Comparison of ENCODE assay signal across 4 fruit fly cellular contexts in the genomic region with DNA sequence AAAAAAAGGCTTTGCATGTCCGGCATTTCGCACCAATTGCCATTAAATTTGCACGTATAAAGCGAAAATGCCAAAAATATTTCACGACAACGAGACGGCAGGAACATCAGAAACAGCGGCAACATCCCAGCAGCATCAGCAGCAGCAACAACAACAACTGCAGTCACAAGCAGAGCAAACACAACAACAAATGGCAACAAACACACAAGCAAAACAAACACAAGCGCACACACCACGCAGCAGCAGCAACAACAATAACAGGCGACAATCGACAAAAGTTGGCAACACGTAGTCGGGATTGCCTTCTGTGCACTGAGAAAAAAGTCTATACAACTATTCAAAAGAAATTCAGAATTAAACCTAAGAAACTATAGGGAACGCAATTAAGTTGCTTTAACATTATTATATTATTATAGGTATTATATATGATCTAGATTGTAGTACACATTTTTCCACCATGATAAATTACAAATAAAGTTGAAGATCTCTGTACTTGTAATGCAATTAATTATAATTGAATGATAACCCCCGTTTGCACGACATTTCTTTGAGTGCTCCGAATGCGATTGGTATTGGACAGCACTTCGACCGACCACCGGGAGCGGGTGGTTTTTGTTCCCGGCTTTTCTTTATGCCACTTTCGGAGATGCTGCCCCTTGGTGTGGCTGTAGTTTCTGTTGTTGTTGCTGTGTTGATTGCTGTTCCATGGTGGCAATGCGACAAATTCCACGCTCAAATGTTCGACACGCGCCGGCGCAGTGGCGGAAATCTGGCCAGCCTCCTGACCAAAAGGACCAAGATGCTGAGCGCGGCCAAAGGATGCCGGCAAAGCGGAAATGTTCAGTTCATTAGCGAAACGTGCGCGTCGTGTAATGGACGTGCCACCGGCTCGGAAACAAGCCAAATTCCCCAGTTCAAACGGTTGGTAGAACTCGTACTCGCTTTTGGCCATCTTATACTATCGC.
TF ChIP-seq lines count a peak whose summit lies in the region.

A gene (plus strand): TSS at position 848 of the 965 bp plus-strand sequence.

- TF ChIP-seq CTCF in whole organism, embryonic (GFP tag; optimal IDR thresholded peaks at IDR 0.05; lab: Kevin White, UChicago): no peak

TF ChIP-seq in whole organism, embryonic, 481 proteins besides CTCF, POLR2A, EP300 and RAD21 (continues in another document):
- TF ChIP-seq fd3F (GFP tag; optimal IDR thresholded peaks at IDR 0.05; lab: Kevin White, UChicago) (peak; percentile 37), Hr51 (GFP tag; optimal IDR thresholded peaks at IDR 0.05; lab: Kevin White, UChicago) (peak in 1 of 2 experiments; percentile 72), Med (GFP tag; lab: Kevin White, UChicago) (no peak), CG9932 (GFP tag; IDR thresholded peaks at IDR 0.05; lab: Robert Waterston, UW) (peak; percentile 35; the same call in 1 of the 2 replicates), Tbp (GFP tag; optimal IDR thresholded peaks at IDR 0.05; lab: Kevin White, UChicago) (no peak), CG3995 (GFP tag; optimal IDR thresholded peaks at IDR 0.05; lab: Kevin White, UChicago) (no peak), Six4 (GFP tag; optimal IDR thresholded peaks at IDR 0.05; lab: Kevin White, UChicago) (no peak), vfl (GFP tag; optimal IDR thresholded peaks at IDR 0.05; lab: Kevin White, UChicago) (no peak), Max (GFP tag; optimal IDR thresholded peaks at IDR 0.05; lab: Kevin White, UChicago) (no peak), gcm2 (GFP tag; optimal IDR thresholded peaks at IDR 0.05; lab: Kevin White, UChicago) (no peak), gsb (GFP tag; IDR thresholded peaks at IDR 0.05; lab: Robert Waterston, UW) (no peak), scrt (GFP tag; optimal IDR thresholded peaks at IDR 0.05; lab: Kevin White, UChicago) (peak; percentile 67), Kr (GFP tag; optimal IDR thresholded peaks at IDR 0.05; lab: Kevin White, UChicago) (no peak), fru (optimal IDR thresholded peaks at IDR 0.05; lab: Kevin White, UChicago) (no peak), D19B (GFP tag; optimal IDR thresholded peaks at IDR 0.05; lab: Kevin White, UChicago) (peak; percentile 15), CG9437 (GFP tag; optimal IDR thresholded peaks at IDR 0.05; lab: Kevin White, UChicago) (peak; percentile 27), sens-2 (GFP tag; IDR thresholded peaks at IDR 0.05; lab: Robert Waterston, UW) (no peak), otp (GFP tag; IDR thresholded peaks at IDR 0.05; lab: Robert Waterston, UW) (no peak), HLHmδ (GFP tag; optimal IDR thresholded peaks at IDR 0.05; lab: Kevin White, UChicago) (no peak), CG4404 (GFP tag; IDR thresholded peaks at IDR 0.05; lab: Robert Waterston, UW) (peak; percentile 19; the same call in 1 of the 2 replicates)

TF ChIP-seq in whole organism, prepupa, 60 proteins besides CTCF, POLR2A, EP300 and RAD21 (continues in another document):
- TF ChIP-seq acj6 (GFP tag; optimal IDR thresholded peaks at IDR 0.05; lab: Kevin White, UChicago) (peak; percentile 87), Eip75B (GFP tag; optimal IDR thresholded peaks at IDR 0.05; lab: Kevin White, UChicago) (peak; percentile 66), svp (GFP tag; lab: Kevin White, UChicago) (peak; percentile 88), CG10669 (GFP tag; optimal IDR thresholded peaks at IDR 0.05; lab: Kevin White, UChicago) (peak; percentile 74), OdsH (GFP tag; optimal IDR thresholded peaks at IDR 0.05; lab: Kevin White, UChicago) (peak; percentile 86), ss (GFP tag; optimal IDR thresholded peaks at IDR 0.05; lab: Kevin White, UChicago) (peak; percentile 69), CG32006 (GFP tag; optimal IDR thresholded peaks at IDR 0.05; lab: Kevin White, UChicago) (peak; percentile 89), CG6276 (GFP tag; optimal IDR thresholded peaks at IDR 0.05; lab: Kevin White, UChicago) (peak; percentile 69), CG8319 (GFP tag; optimal IDR thresholded peaks at IDR 0.05; lab: Kevin White, UChicago) (peak; percentile 67), CG34406 (GFP tag; optimal IDR thresholded peaks at IDR 0.05; lab: Kevin White, UChicago) (peak; percentile 84), esn (GFP tag; optimal IDR thresholded peaks at IDR 0.05; lab: Kevin White, UChicago) (peak; percentile 89), fkh (GFP tag; optimal IDR thresholded peaks at IDR 0.05; lab: Kevin White, UChicago) (no peak), Sox14 (GFP tag; optimal IDR thresholded peaks at IDR 0.05; lab: Kevin White, UChicago) (peak; percentile 71), fd59A (GFP tag; optimal IDR thresholded peaks at IDR 0.05; lab: Kevin White, UChicago) (peak; percentile 63), CG7368 (GFP tag; optimal IDR thresholded peaks at IDR 0.05; lab: Kevin White, UChicago) (peak; percentile 48), CG15336 (GFP tag; IDR thresholded peaks at IDR 0.05; lab: Robert Waterston, UW) (peak; percentile 81; the same call in 1 of the 2 replicates), fd85E (GFP tag; optimal IDR thresholded peaks at IDR 0.05; lab: Kevin White, UChicago) (peak; percentile 24), Gug (GFP tag; IDR thresholded peaks at IDR 0.05; lab: Robert Waterston, UW) (peak; percentile 63), CG1621 (tag; optimal IDR thresholded peaks at IDR 0.05; lab: Kevin White, UChicago) (peak; percentile 62), salr (GFP tag; optimal IDR thresholded peaks at IDR 0.05; lab: Kevin White, UChicago) (peak in 1 of 2 experiments; percentile 63)

TF ChIP-seq in whole organism, pupa, 21 proteins besides CTCF, POLR2A, EP300 and RAD21:
- TF ChIP-seq EcR (GFP tag; optimal IDR thresholded peaks at IDR 0.05; lab: Kevin White, UChicago) (no peak), Pif1B (GFP tag; optimal IDR thresholded peaks at IDR 0.05; lab: Kevin White, UChicago) (peak; percentile 60), CG34367 (tag; optimal IDR thresholded peaks at IDR 0.05; lab: Kevin White, UChicago) (peak; percentile 70), rn (GFP tag; IDR thresholded peaks at IDR 0.05; lab: Robert Waterston, UW) (no peak), fd96Ca (GFP tag; IDR thresholded peaks at IDR 0.05; lab: Robert Waterston, UW) (no peak), gl (tag; optimal IDR thresholded peaks at IDR 0.05; lab: Kevin White, UChicago) (peak; percentile 47), CG8301 (tag; optimal IDR thresholded peaks at IDR 0.05; lab: Kevin White, UChicago) (peak; percentile 82), CG17806 (tag; optimal IDR thresholded peaks at IDR 0.05; lab: Kevin White, UChicago) (peak; percentile 80), CG10348 (GFP tag; IDR thresholded peaks at IDR 0.05; lab: Robert Waterston, UW) (no peak), CG8159 (tag; optimal IDR thresholded peaks at IDR 0.05; lab: Kevin White, UChicago) (peak; percentile 88), Pif1A (GFP tag; optimal IDR thresholded peaks at IDR 0.05; lab: Kevin White, UChicago) (peak; percentile 53), CG4496 (GFP tag; IDR thresholded peaks at IDR 0.05; lab: Robert Waterston, UW) (peak; percentile 61; the same call in 2 of the 3 replicates), CG14655 (GFP tag; optimal IDR thresholded peaks at IDR 0.05; lab: Kevin White, UChicago) (peak; percentile 86), CG15710 (tag; optimal IDR thresholded peaks at IDR 0.05; lab: Kevin White, UChicago) (peak; percentile 85), CG32121 (GFP tag; IDR thresholded peaks at IDR 0.05; lab: Robert Waterston, UW) (0 out of 2 replicates have a peak, but pooled peaks have one; percentile 38), CG12605 (GFP tag; IDR thresholded peaks at IDR 0.05; lab: Robert Waterston, UW) (peak; percentile 61), Ets98B (GFP tag; IDR thresholded peaks at IDR 0.05; lab: Robert Waterston, UW) (peak; percentile 48), Snoo (tag; optimal IDR thresholded peaks at IDR 0.05; lab: Kevin White, UChicago) (peak; percentile 86), CG9948 (tag; optimal IDR thresholded peaks at IDR 0.05; lab: Kevin White, UChicago) (peak; percentile 84), CG13204 (GFP tag; optimal IDR thresholded peaks at IDR 0.05; lab: Kevin White, UChicago) (peak; percentile 33), D1 (tag; optimal IDR thresholded peaks at IDR 0.05; lab: Kevin White, UChicago) (peak; percentile 51)

TF ChIP-seq in whole organism, wandering third instar larva, 38 proteins besides CTCF, POLR2A, EP300 and RAD21 (continues in another document):
- no peak for TF ChIP-seq Abd-B (GFP tag; optimal IDR thresholded peaks at IDR 0.05; lab: Kevin White, UChicago)
- peak; percentile 89 for TF ChIP-seq HLH106 (tag; optimal IDR thresholded peaks at IDR 0.05; lab: Kevin White, UChicago)
- TF ChIP-seq Mio (GFP tag; optimal IDR thresholded peaks at IDR 0.05; lab: Kevin White, UChicago): no peak
- peak; percentile 86 for TF ChIP-seq OdsH (GFP tag; optimal IDR thresholded peaks at IDR 0.05; lab: Kevin White, UChicago)
- TF ChIP-seq Jra (GFP tag; optimal IDR thresholded peaks at IDR 0.05; lab: Kevin White, UChicago): no peak
- peak; percentile 37 for TF ChIP-seq brk (GFP tag; optimal IDR thresholded peaks at IDR 0.05; lab: Kevin White, UChicago)
- TF ChIP-seq CrebA (GFP tag; optimal IDR thresholded peaks at IDR 0.05; lab: Kevin White, UChicago; ENCODE audit: borderline replicate concordance): no peak
- TF ChIP-seq Hnf4 (GFP tag; optimal IDR thresholded peaks at IDR 0.05; lab: Kevin White, UChicago): peak; percentile 53
- peak; percentile 90 for TF ChIP-seq Sp1 (GFP tag; optimal IDR thresholded peaks at IDR 0.05; lab: Kevin White, UChicago)
- TF ChIP-seq h (GFP tag; optimal IDR thresholded peaks at IDR 0.05; lab: Kevin White, UChicago): peak; percentile 76
- no peak for TF ChIP-seq dsf (GFP tag; optimal IDR thresholded peaks at IDR 0.05; lab: Kevin White, UChicago; ENCODE audit: borderline replicate concordance)
- TF ChIP-seq Rel (GFP tag; optimal IDR thresholded peaks at IDR 0.05; lab: Kevin White, UChicago): no peak
- peak; percentile 10 for TF ChIP-seq Rel (tag; optimal IDR thresholded peaks at IDR 0.05; lab: Kevin White, UChicago)
- no peak for TF ChIP-seq Dif (GFP tag; optimal IDR thresholded peaks at IDR 0.05; lab: Kevin White, UChicago; ENCODE audit: partially characterized antibody)
- TF ChIP-seq br (GFP tag; optimal IDR thresholded peaks at IDR 0.05; lab: Kevin White, UChicago): peak; percentile 61
- TF ChIP-seq psq (GFP tag; optimal IDR thresholded peaks at IDR 0.05; lab: Kevin White, UChicago): peak; percentile 87
- peak; percentile 79 for TF ChIP-seq dmrt93B (GFP tag; optimal IDR thresholded peaks at IDR 0.05; lab: Kevin White, UChicago)
- no peak for TF ChIP-seq Hr83 (GFP tag; optimal IDR thresholded peaks at IDR 0.05; lab: Kevin White, UChicago; ENCODE audit: poor library complexity, severe bottlenecking)
- TF ChIP-seq fru (GFP tag; optimal IDR thresholded peaks at IDR 0.05; lab: Kevin White, UChicago): peak; percentile 78
- peak; percentile 33 for TF ChIP-seq woc (GFP tag; optimal IDR thresholded peaks at IDR 0.05; lab: Kevin White, UChicago)
- peak; percentile 12 for TF ChIP-seq tai (GFP tag; optimal IDR thresholded peaks at IDR 0.05; lab: Kevin White, UChicago)
- TF ChIP-seq dl (GFP tag; optimal IDR thresholded peaks at IDR 0.05; lab: Kevin White, UChicago; ENCODE audit: insufficient read depth in 1 of 2, partially characterized antibody in 2 of 2): no peak
- peak; percentile 65 for TF ChIP-seq CG9705 (GFP tag; optimal IDR thresholded peaks at IDR 0.05; lab: Kevin White, UChicago)
- TF ChIP-seq pan (optimal IDR thresholded peaks at IDR 0.05; lab: Kevin White, UChicago): no peak
